Worm (Caenorhabditis elegans) whole organism, L2 larva: ENCODE measurements around the gene grk-2.

ENCODE experiments used
- F13H6.1 ChIP-seq: sonication (generic microtip); optimal IDR thresholded peaks from 2 replicates; lab custom pipeline; 2016; ENCODE audit warnings: missing genetic modification characterization, missing compliant biosample characterization
- egl-27 ChIP-seq: sonication (generic microtip); optimal IDR thresholded peaks from 3 replicates; lab custom pipeline; 2017; ENCODE audit warnings: missing biosample characterization, missing genetic modification reagents, missing genetic modification characterization
- unc-62 ChIP-seq: fragments of 150-350 bp; optimal IDR thresholded peaks from 2 replicates; lab custom pipeline; 2014; ENCODE audit warnings: missing biosample characterization, missing genetic modification reagents, missing genetic modification characterization

- TF ChIP-seq egl-27 (tag; lab: Kevin White, UChicago) (no peak), unc-62 (GFP tag; lab: Kevin White, UChicago) (no peak), F13H6.1 (no peak)
Observed at ce11 chrIII:651587-651986, 24.3 kb upstream of the grk-2 start.
